Fruit fly (Drosophila melanogaster) whole organism, wandering third instar larva: ENCODE results near the gene CG34030.

ENCODE experiments used
- CrebA ChIP-seq: fragments of 200-800 bp; sonication (Bioruptor generic); optimal IDR thresholded peaks from 2 replicates; lab custom pipeline; 2016; ENCODE audit warnings: missing biosample characterization, mild to moderate bottlenecking, missing genetic modification characterization, borderline replicate concordance
- Sp1 ChIP-seq: fragments of 200-800 bp; sonication (Bioruptor generic); optimal IDR thresholded peaks from 3 replicates; lab custom pipeline; 2019; ENCODE audit warnings: missing biosample characterization, mild to moderate bottlenecking, missing genetic modification characterization, moderate library complexity
- lola ChIP-seq: fragments of >200 bp; optimal IDR thresholded peaks from 2 replicates; lab custom pipeline; 2017; ENCODE audit warnings: missing biosample characterization, missing genetic modification characterization
- psq ChIP-seq: fragments of 200-800 bp; sonication (Bioruptor generic); optimal IDR thresholded peaks from 3 replicates; lab custom pipeline; 2017; ENCODE audit warnings: missing biosample characterization, mild to moderate bottlenecking, missing genetic modification characterization, moderate library complexity
- usp ChIP-seq: fragments of >200 bp; optimal IDR thresholded peaks from 2 replicates; lab custom pipeline; 2017; ENCODE audit warnings: missing biosample characterization, missing genetic modification characterization

DNA sequence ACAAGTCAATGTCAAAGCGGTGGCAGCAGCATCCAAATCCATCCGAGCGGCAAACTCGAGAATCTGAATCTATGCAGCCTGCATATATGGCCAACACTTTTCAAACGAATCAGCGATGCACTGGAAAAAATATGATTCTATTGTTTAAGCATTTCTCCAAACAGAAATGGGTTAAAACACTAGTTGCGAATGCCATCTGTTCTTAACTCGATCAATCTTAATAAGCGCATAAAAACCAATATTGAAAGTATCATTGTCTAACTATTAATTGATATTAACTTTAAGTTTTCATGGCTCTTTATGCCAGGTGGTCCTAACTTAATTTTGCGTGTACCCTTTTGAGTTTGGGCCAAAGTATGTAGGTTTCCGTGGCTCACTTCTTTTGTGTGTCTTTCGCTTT lies 30.6 kb upstream of the CG34030 start:
- TF ChIP-seq psq = no peak
- no peak for TF ChIP-seq lola (GFP tag; lab: Kevin White, UChicago)
- TF ChIP-seq usp (GFP tag; lab: Kevin White, UChicago) = no peak
- no peak for TF ChIP-seq CrebA (GFP tag; lab: Kevin White, UChicago)
- no peak for TF ChIP-seq Sp1 (GFP tag; lab: Kevin White, UChicago)
